Worm (Caenorhabditis elegans): ENCODE results near the gene snt-2.
A peak's percentile ranks its signal among the peaks of the same experiment; 100 is the strongest.

- TF ChIP-seq nfya-1 (tag; optimal IDR thresholded peaks at IDR 0.05) (no peak), elt-4 (tag; optimal IDR thresholded peaks at IDR 0.05) (no peak), zip-5 (tag; optimal IDR thresholded peaks at IDR 0.05) (no peak), elt-2 (tag; optimal IDR thresholded peaks at IDR 0.05) (peak; percentile 27), ceh-31 (tag; optimal IDR thresholded peaks at IDR 0.05) (no peak), mec-3 (tag; optimal IDR thresholded peaks at IDR 0.05; ENCODE audit: borderline replicate concordance) (no peak), ama-1 (optimal IDR thresholded peaks at IDR 0.05) (no peak)
These were observed 39.4 kb upstream of the snt-2 start, which contains the start of gene zip-2 for ce11 chrIII:832855-833504.
